Worm (Caenorhabditis elegans) whole organism, young adult: ENCODE measurements around the gene K02A2.1.
A peak's percentile ranks its signal among the peaks of the same experiment; 100 is the strongest.

ENCODE experiments used
- B0261.1 ChIP-seq: sonication (generic microtip); optimal IDR thresholded peaks from 2 replicates; lab custom pipeline; 2016; ENCODE audit warnings: mild to moderate bottlenecking, missing genetic modification characterization, moderate library complexity, missing compliant biosample characterization
- C06A6.2 ChIP-seq: fragments of 200-800 bp; sonication (Bioruptor generic); conservative IDR thresholded peaks from 2 replicates; pipeline ENCODE4 v1.3.6; 2022; ENCODE audit warnings: missing genetic modification characterization, missing compliant biosample characterization
- C17E4.6 ChIP-seq: fragments of 200-800 bp; sonication (Bioruptor generic); IDR thresholded peaks from 2 replicates; pipeline ENCODE4 v1.3.6; 2022; ENCODE audit warnings: missing genetic modification reagents, missing genetic modification characterization, missing compliant biosample characterization
- F10E7.11 ChIP-seq: sonication (generic microtip); optimal IDR thresholded peaks from 2 replicates; lab custom pipeline; 2017; ENCODE audit warnings: mild to moderate bottlenecking, missing genetic modification characterization, moderate library complexity, missing compliant biosample characterization
- F22D6.2 ChIP-seq: sonication (generic microtip); optimal IDR thresholded peaks from 2 replicates; lab custom pipeline; 2016; ENCODE audit warnings: mild to moderate bottlenecking, missing genetic modification characterization, missing compliant biosample characterization
- F37B4.10 ChIP-seq: fragments of 200-800 bp; sonication (Bioruptor generic); IDR thresholded peaks from 2 replicates; pipeline ENCODE4 v1.3.6; 2022; ENCODE audit warnings: missing genetic modification characterization, missing compliant biosample characterization
- F39B2.1 ChIP-seq: fragments of 200-800 bp; sonication (Bioruptor generic); IDR thresholded peaks from 2 replicates; pipeline ENCODE4 v1.3.6; 2022; ENCODE audit warnings: missing genetic modification reagents, missing genetic modification characterization, missing compliant biosample characterization
- F49E8.2 ChIP-seq: sonication (generic microtip); optimal IDR thresholded peaks from 3 replicates; lab custom pipeline; 2017; ENCODE audit warnings: missing genetic modification characterization, mild to moderate bottlenecking, missing compliant biosample characterization, antibody characterized with exemption, moderate library complexity; ENCODE audit not compliant: insufficient read depth
- K11D2.4 ChIP-seq: fragments of 200-800 bp; sonication (Bioruptor generic); IDR thresholded peaks from 2 replicates; pipeline ENCODE4 v1.3.6; 2022; ENCODE audit warnings: missing genetic modification reagents, missing genetic modification characterization, missing compliant biosample characterization
- T26A5.8 ChIP-seq: sonication (generic microtip); optimal IDR thresholded peaks from 2 replicates; lab custom pipeline; 2016; ENCODE audit warnings: missing genetic modification characterization, missing compliant biosample characterization
- Y79H2A.3 ChIP-seq: fragments of 200-800 bp; sonication (Bioruptor generic); conservative IDR thresholded peaks from 2 replicates; pipeline ENCODE4 v1.3.6; 2022; ENCODE audit warnings: missing genetic modification reagents, missing genetic modification characterization, missing compliant biosample characterization
- ZK185.1 ChIP-seq: sonication (generic microtip); optimal IDR thresholded peaks from 2 replicates; lab custom pipeline; 2016; ENCODE audit warnings: mild to moderate bottlenecking, missing genetic modification characterization, missing compliant biosample characterization; ENCODE audit not compliant: poor library complexity, severe bottlenecking
- akir-1 ChIP-seq: fragments of 200-800 bp; sonication (Bioruptor generic); optimal IDR thresholded peaks from 2 replicates; lab custom pipeline; 2018; ENCODE audit warnings: mild to moderate bottlenecking, missing genetic modification characterization, moderate library complexity, missing compliant biosample characterization
- aptf-2 ChIP-seq: fragments of 200-800 bp; sonication (Bioruptor generic); conservative IDR thresholded peaks from 2 replicates; pipeline ENCODE4 v1.3.6; 2022; ENCODE audit warnings: missing genetic modification reagents, missing genetic modification characterization, missing compliant biosample characterization
- bed-2 ChIP-seq: fragments of 200-800 bp; sonication (Bioruptor generic); IDR thresholded peaks from 2 replicates; pipeline ENCODE4 v1.3.6; 2022; ENCODE audit warnings: missing genetic modification reagents, missing genetic modification characterization, missing compliant biosample characterization
- ccch-3 ChIP-seq: fragments of 200-800 bp; sonication (Bioruptor generic); optimal IDR thresholded peaks from 2 replicates; lab custom pipeline; 2018; ENCODE audit warnings: mild to moderate bottlenecking, missing genetic modification characterization, missing compliant biosample characterization
- efl-1 ChIP-seq: fragments of 150-350 bp; optimal IDR thresholded peaks from 2 replicates; lab custom pipeline; 2014; ENCODE audit warnings: missing biosample characterization, missing genetic modification reagents, missing genetic modification characterization
- egl-44 ChIP-seq: fragments of 200-800 bp; sonication (Bioruptor generic); IDR thresholded peaks from 2 replicates; pipeline ENCODE4 v1.3.6; 2022; ENCODE audit warnings: missing genetic modification reagents, missing genetic modification characterization, missing compliant biosample characterization
- egrh-3 ChIP-seq: fragments of 200-800 bp; sonication (Bioruptor generic); IDR thresholded peaks from 2 replicates; pipeline ENCODE4 v1.3.6; 2022; ENCODE audit warnings: missing genetic modification reagents, missing genetic modification characterization, missing compliant biosample characterization
- gei-17 ChIP-seq: fragments of 200-800 bp; sonication (Bioruptor generic); optimal IDR thresholded peaks from 2 replicates; lab custom pipeline; 2018; ENCODE audit warnings: mild to moderate bottlenecking, missing genetic modification characterization, missing compliant biosample characterization
- him-1 ChIP-seq: sonication (generic microtip); optimal IDR thresholded peaks from 2 replicates; lab custom pipeline; 2016; ENCODE audit warnings: missing genotype, missing genetic modification reagents, missing genetic modification characterization, missing compliant biosample characterization
- hrde-1 ChIP-seq: sonication (generic microtip); optimal IDR thresholded peaks from 2 replicates; lab custom pipeline; 2016; ENCODE audit warnings: missing genetic modification characterization, mild to moderate bottlenecking, missing compliant biosample characterization, moderate library complexity, missing genotype, missing genetic modification reagents, borderline replicate concordance
- lin-26 ChIP-seq: fragments of 200-800 bp; sonication (Bioruptor generic); IDR thresholded peaks from 2 replicates; pipeline ENCODE4 v1.3.6; 2022; ENCODE audit warnings: missing genetic modification reagents, missing genetic modification characterization, missing compliant biosample characterization
- lin-35 ChIP-seq, 3 experiments: fragments of 150-350 bp in 2 of 3; sonication (generic microtip) in 1 of 3; optimal IDR thresholded peaks; 2 replicates each; lab custom pipeline; 2014 to 2018; ENCODE audit warnings: missing biosample characterization in 3 of 3, missing genetic modification characterization in 3 of 3, missing genetic modification reagents in 3 of 3
- madf-6 ChIP-seq: fragments of 200-800 bp; sonication (Bioruptor generic); IDR thresholded peaks from 2 replicates; pipeline ENCODE4 v1.3.6; 2022; ENCODE audit warnings: missing genetic modification reagents, missing genetic modification characterization, missing compliant biosample characterization
- madf-8 ChIP-seq: fragments of 200-800 bp; sonication (Bioruptor generic); conservative IDR thresholded peaks from 2 replicates; pipeline ENCODE4 v1.3.6; 2022; ENCODE audit warnings: missing genetic modification reagents, missing genetic modification characterization, missing compliant biosample characterization
- mcd-1 ChIP-seq: fragments of 200-800 bp; sonication (Bioruptor generic); IDR thresholded peaks from 2 replicates; pipeline ENCODE4 v1.3.6; 2022; ENCODE audit warnings: missing genetic modification reagents, missing genetic modification characterization, missing compliant biosample characterization
- mel-28 ChIP-seq: sonication (generic microtip); optimal IDR thresholded peaks from 2 replicates; lab custom pipeline; 2016; ENCODE audit warnings: borderline replicate concordance, mild to moderate bottlenecking, missing genetic modification characterization, missing compliant biosample characterization
- nfya-2 ChIP-seq: fragments of 200-800 bp; sonication (Bioruptor generic); IDR thresholded peaks from 2 replicates; pipeline ENCODE4 v1.3.6; 2022; ENCODE audit warnings: missing genetic modification reagents, missing genetic modification characterization, missing compliant biosample characterization
- nhr-120 ChIP-seq: fragments of 200-800 bp; sonication (Bioruptor generic); IDR thresholded peaks from 2 replicates; pipeline ENCODE4 v1.3.6; 2022; ENCODE audit warnings: missing genetic modification characterization, missing compliant biosample characterization
- nhr-27 ChIP-seq: fragments of 200-800 bp; sonication (Bioruptor generic); optimal IDR thresholded peaks from 2 replicates; lab custom pipeline; 2018; ENCODE audit warnings: mild to moderate bottlenecking, missing genetic modification characterization, moderate library complexity, missing compliant biosample characterization
- nhr-80 ChIP-seq: sonication (generic microtip); optimal IDR thresholded peaks from 2 replicates; lab custom pipeline; 2016; ENCODE audit warnings: missing genetic modification characterization, missing compliant biosample characterization
- nhr-90 ChIP-seq: sonication (generic microtip); optimal IDR thresholded peaks from 2 replicates; lab custom pipeline; 2016; ENCODE audit warnings: missing genotype, mild to moderate bottlenecking, missing genetic modification characterization, missing compliant biosample characterization
- pha-4 ChIP-seq: fragments of 150-350 bp; sonication (generic microtip); optimal IDR thresholded peaks from 2 replicates; lab custom pipeline; 2014; ENCODE audit warnings: missing biosample characterization, missing genetic modification reagents, missing genetic modification characterization
- repo-1 ChIP-seq: sonication (generic microtip); optimal IDR thresholded peaks from 2 replicates; lab custom pipeline; 2017; ENCODE audit warnings: mild to moderate bottlenecking, missing genetic modification characterization, missing compliant biosample characterization
- rpc-1 ChIP-seq, 2 experiments: fragments of 150-350 bp in 1 of 2; sonication (generic microtip) in 1 of 2; optimal IDR thresholded peaks; 2 replicates each; lab custom pipeline; 2014 to 2018; ENCODE audit warnings: missing biosample characterization in 1 of 2, missing genetic modification characterization in 1 of 2, missing genetic modification reagents in 1 of 2, missing genotype in 1 of 2
- somi-1 ChIP-seq: fragments of 200-800 bp; sonication (Bioruptor generic); optimal IDR thresholded peaks from 2 replicates; lab custom pipeline; 2018; ENCODE audit warnings: mild to moderate bottlenecking, missing genetic modification characterization, missing compliant biosample characterization
- sptf-2 ChIP-seq: fragments of 200-800 bp; sonication (Bioruptor generic); optimal IDR thresholded peaks from 2 replicates; lab custom pipeline; 2018; ENCODE audit warnings: mild to moderate bottlenecking, missing genetic modification characterization, missing compliant biosample characterization
- tbx-9 ChIP-seq: sonication (generic microtip); optimal IDR thresholded peaks from 2 replicates; lab custom pipeline; 2016; ENCODE audit warnings: borderline replicate concordance, missing genetic modification characterization, inconsistent platforms, missing compliant biosample characterization
- ztf-18 ChIP-seq: sonication (generic microtip); optimal IDR thresholded peaks from 2 replicates; lab custom pipeline; 2016; ENCODE audit warnings: missing genotype, mild to moderate bottlenecking, missing genetic modification characterization, missing compliant biosample characterization
- ztf-28 ChIP-seq: fragments of 200-800 bp; sonication (Bioruptor generic); IDR thresholded peaks from 2 replicates; pipeline ENCODE4 v1.3.6; 2022; ENCODE audit warnings: missing genetic modification reagents, missing genetic modification characterization, missing compliant biosample characterization

The K02A2.1 gene

DNA sequence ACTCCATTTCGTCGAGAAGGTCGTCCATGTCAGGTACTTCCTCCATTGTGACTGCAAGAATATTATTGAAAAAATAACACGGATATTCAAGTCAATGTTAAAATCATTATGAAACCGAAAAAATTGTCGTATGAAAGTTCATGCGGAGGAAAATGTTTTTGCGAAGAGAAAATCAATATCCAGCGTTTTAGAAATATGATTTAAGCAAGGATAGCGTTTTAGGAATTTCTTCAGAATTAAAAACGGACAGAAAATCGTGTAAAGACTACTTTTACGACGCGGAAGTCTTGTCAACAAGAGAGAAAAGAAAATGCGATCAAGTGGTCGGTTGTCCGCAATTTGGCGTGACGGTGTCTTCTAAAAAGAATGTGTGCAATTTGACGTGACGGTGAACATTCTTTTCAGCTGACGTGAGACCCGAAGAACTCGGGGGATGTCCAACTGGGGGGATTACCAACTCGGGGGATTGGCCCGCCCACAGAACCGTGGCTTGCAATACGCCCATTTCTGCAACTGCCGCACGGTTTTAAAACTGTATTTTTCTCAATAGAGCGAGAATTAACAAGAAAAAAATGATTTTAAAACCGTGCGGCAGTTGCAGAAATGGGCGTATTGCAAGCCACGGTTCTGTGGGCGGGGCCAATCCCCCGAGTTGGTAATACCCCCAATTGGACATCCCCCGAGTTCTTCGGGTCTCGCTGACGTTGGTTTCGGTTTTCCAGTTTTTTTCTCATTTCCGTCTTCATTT is 43.6 kb downstream of the K02A2.1 start, which contains the start of the genes aka-1 and ubc-6 (continued):
- TF ChIP-seq Y79H2A.3 (GFP tag; lab: Robert Waterston, UW) (peak; percentile 95), nhr-120 (GFP tag; lab: Robert Waterston, UW) (no peak), repo-1 (tag; lab: Kevin White, UChicago) (peak; percentile 22), F39B2.1 (GFP tag; lab: Robert Waterston, UW) (no peak), T26A5.8 (no peak), ZK185.1 (peak; percentile 77), pha-4 (no peak), nhr-27 (tag; lab: Kevin White, UChicago) (peak; percentile 15), K11D2.4 (GFP tag; lab: Robert Waterston, UW) (peak; percentile 94), rpc-1 (optimal IDR thresholded peaks at IDR 0.05; lab: Kevin White, UChicago) (peak; percentile 40), rpc-1 (tag; optimal IDR thresholded peaks at IDR 0.05; lab: Kevin White, UChicago) (no peak), ztf-28 (GFP tag; lab: Robert Waterston, UW) (peak; percentile 92), akir-1 (GFP tag; lab: Kevin White, UChicago) (peak; percentile 56), C17E4.6 (GFP tag; lab: Robert Waterston, UW) (peak; percentile 91), madf-6 (peak; percentile 87), efl-1 (GFP tag; lab: Kevin White, UChicago) (peak; percentile 54), lin-35 (GFP tag; optimal IDR thresholded peaks at IDR 0.05; lab: Kevin White, UChicago) (peak in 1 of 3 experiments; percentile 70), C06A6.2 (GFP tag; lab: Robert Waterston, UW) (peak; percentile 97), aptf-2 (peak; percentile 89), nfya-2 (GFP tag; lab: Robert Waterston, UW) (no peak), ccch-3 (GFP tag; lab: Kevin White, UChicago) (no peak), him-1 (peak; percentile 6), lin-26 (GFP tag; lab: Robert Waterston, UW) (peak; percentile 94), nhr-80 (tag; lab: Kevin White, UChicago) (peak; percentile 86), somi-1 (GFP tag; lab: Kevin White, UChicago) (peak; percentile 48), F49E8.2 (tag; lab: Kevin White, UChicago) (peak; percentile 74), egrh-3 (GFP tag; lab: Robert Waterston, UW) (peak; percentile 87), mel-28 (tag; lab: Kevin White, UChicago) (no peak), tbx-9 (tag; lab: Kevin White, UChicago) (no peak), mcd-1 (GFP tag; lab: Robert Waterston, UW) (peak; percentile 96), gei-17 (peak; percentile 66), madf-8 (GFP tag; lab: Robert Waterston, UW) (peak; percentile 85), F10E7.11 (tag; lab: Kevin White, UChicago) (no peak), hrde-1 (peak; percentile 48), egl-44 (GFP tag; lab: Robert Waterston, UW) (peak; percentile 87; the same call in 1 of the 2 replicates), bed-2 (GFP tag; lab: Robert Waterston, UW) (peak; percentile 89), sptf-2 (no peak), B0261.1 (peak; percentile 11), F22D6.2 (tag; lab: Kevin White, UChicago) (peak; percentile 39), nhr-90 (tag; lab: Kevin White, UChicago) (peak; percentile 77), ztf-18 (peak; percentile 88), F37B4.10 (GFP tag; lab: Robert Waterston, UW) (0 out of 2 replicates have a peak, but pooled peaks have one; percentile 85)
